Fruit fly (Drosophila melanogaster): Measurements from ENCODE around the gene CG1116.

CG1116 gene

DNA sequence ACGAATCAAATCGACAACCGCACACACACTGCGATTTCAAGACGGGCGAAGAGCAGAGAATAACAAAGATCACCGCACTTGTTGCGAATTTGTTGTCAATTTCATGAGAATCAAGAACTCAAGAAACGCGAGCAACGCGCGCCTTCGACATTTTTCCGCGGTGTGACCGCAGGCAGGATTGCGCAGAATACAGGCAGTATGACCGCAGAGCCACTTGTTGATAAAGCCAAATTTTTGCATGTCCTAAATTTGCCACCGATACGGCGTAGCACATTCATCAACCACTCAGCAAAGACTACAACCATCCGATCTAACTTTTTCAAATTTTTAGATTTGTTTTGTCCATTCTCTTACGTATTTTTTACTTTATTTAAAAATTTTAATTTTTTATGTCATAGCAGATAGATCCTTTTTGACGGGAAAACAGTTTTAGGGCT, 2.2 kb upstream of the CG1116 start, which contains the start of gene cno (continued):
- TF ChIP-seq CG42726 (GFP tag; IDR thresholded peaks at IDR 0.05; ENCODE audit: partially characterized antibody) = peak; percentile 48; the same call in 1 of the 2 replicates
- no peak for TF ChIP-seq CG34224 (GFP tag; IDR thresholded peaks at IDR 0.05; ENCODE audit: partially characterized antibody)
- no peak for TF ChIP-seq pb (GFP tag; optimal IDR thresholded peaks at IDR 0.05)
- TF ChIP-seq fd96Cb (tag; optimal IDR thresholded peaks at IDR 0.05) = no peak
- TF ChIP-seq Ets65A (GFP tag) = peak; percentile 91
- no peak for TF ChIP-seq CG3281 (GFP tag; optimal IDR thresholded peaks at IDR 0.05)
- TF ChIP-seq CG30403 (GFP tag; optimal IDR thresholded peaks at IDR 0.05) = no peak
- TF ChIP-seq sima (GFP tag; optimal IDR thresholded peaks at IDR 0.05) = no peak
- peak; percentile 5 for TF ChIP-seq CG13424 (tag; optimal IDR thresholded peaks at IDR 0.05)
- peak; percentile 39 for TF ChIP-seq salm (tag; optimal IDR thresholded peaks at IDR 0.05)
- TF ChIP-seq CG6683 (GFP tag; optimal IDR thresholded peaks at IDR 0.05) = no peak
- TF ChIP-seq Trl (optimal IDR thresholded peaks at IDR 0.05) = no peak
- TF ChIP-seq Trl (GFP tag; optimal IDR thresholded peaks at IDR 0.05) = no peak
- TF ChIP-seq corto (GFP tag; optimal IDR thresholded peaks at IDR 0.05) = no peak
- TF ChIP-seq HmgZ (tag; optimal IDR thresholded peaks at IDR 0.05) = peak; percentile 56
- no peak for TF ChIP-seq tio (GFP tag; optimal IDR thresholded peaks at IDR 0.05)
- peak; percentile 10 for TF ChIP-seq sug (tag; optimal IDR thresholded peaks at IDR 0.05)
- no peak for TF ChIP-seq CG11723 (GFP tag; optimal IDR thresholded peaks at IDR 0.05)
- TF ChIP-seq CG5953 (GFP tag; IDR thresholded peaks at IDR 0.05) = no peak
- TF ChIP-seq row (GFP tag; IDR thresholded peaks at IDR 0.05) = no peak; the same call in 2 of the 3 replicates
- no peak for TF ChIP-seq bigmax (GFP tag; optimal IDR thresholded peaks at IDR 0.05)
- TF ChIP-seq Neu2 (GFP tag; optimal IDR thresholded peaks at IDR 0.05; ENCODE audit: borderline replicate concordance) = no peak
- peak; percentile 59 for TF ChIP-seq BEAF-32 (GFP tag; optimal IDR thresholded peaks at IDR 0.05)
- TF ChIP-seq Hand (GFP tag; optimal IDR thresholded peaks at IDR 0.05) = no peak
- TF ChIP-seq cg (GFP tag; optimal IDR thresholded peaks at IDR 0.05) = no peak
- no peak for TF ChIP-seq crol (GFP tag; IDR thresholded peaks at IDR 0.05)
- TF ChIP-seq phol (tag; optimal IDR thresholded peaks at IDR 0.05) = peak; percentile 67
- TF ChIP-seq Camta (GFP tag; optimal IDR thresholded peaks at IDR 0.05) = no peak
- TF ChIP-seq nerfin-1 (tag; optimal IDR thresholded peaks at IDR 0.05) = peak; percentile 19
- no peak for TF ChIP-seq br (optimal IDR thresholded peaks at IDR 0.05)
- peak; percentile 47 for TF ChIP-seq CG2116 (GFP tag; optimal IDR thresholded peaks at IDR 0.05)
- no peak for TF ChIP-seq jumu (GFP tag; optimal IDR thresholded peaks at IDR 0.05)
- 0 out of 2 replicates have a peak, but pooled peaks have one; percentile 29 for TF ChIP-seq CG32532 (GFP tag; IDR thresholded peaks at IDR 0.05)
- TF ChIP-seq CG6791 (GFP tag; IDR thresholded peaks at IDR 0.05; ENCODE audit: partially characterized antibody) = 0 out of 3 replicates have a peak, but pooled peaks have one; percentile 39
- no peak for TF ChIP-seq ase (GFP tag; IDR thresholded peaks at IDR 0.05)
- TF ChIP-seq CG1529 (GFP tag; optimal IDR thresholded peaks at IDR 0.05) = no peak
- no peak for TF ChIP-seq CG7745 (tag; optimal IDR thresholded peaks at IDR 0.05)
- peak; percentile 6 for TF ChIP-seq zen (tag; optimal IDR thresholded peaks at IDR 0.05)
- TF ChIP-seq fu2 (GFP tag; optimal IDR thresholded peaks at IDR 0.05) = no peak
- no peak for TF ChIP-seq Spps (tag; optimal IDR thresholded peaks at IDR 0.05)
- TF ChIP-seq Awh (GFP tag; IDR thresholded peaks at IDR 0.05) = no peak
- TF ChIP-seq CG2199 (GFP tag; IDR thresholded peaks at IDR 0.05) = no peak
- TF ChIP-seq Dip2 (GFP tag; IDR thresholded peaks at IDR 0.05) = no peak
- TF ChIP-seq CG6654 (GFP tag; optimal IDR thresholded peaks at IDR 0.05) = no peak
- 0 out of 3 replicates have a peak, but pooled peaks have one; percentile 34 for TF ChIP-seq vnd (GFP tag; IDR thresholded peaks at IDR 0.05; ENCODE audit: partially characterized antibody)
- TF ChIP-seq CG7987 (GFP tag; optimal IDR thresholded peaks at IDR 0.05) = no peak
- no peak for TF ChIP-seq p53 (GFP tag; optimal IDR thresholded peaks at IDR 0.05)
- no peak for TF ChIP-seq CG4820 (GFP tag; optimal IDR thresholded peaks at IDR 0.05)
- peak; percentile 48; the same call in 1 of the 2 replicates for TF ChIP-seq CG4360 (GFP tag; IDR thresholded peaks at IDR 0.05)
- TF ChIP-seq kay (GFP tag; optimal IDR thresholded peaks at IDR 0.05) = no peak
- TF ChIP-seq Ravus (GFP tag; IDR thresholded peaks at IDR 0.05) = no peak
- TF ChIP-seq CG7372 (GFP tag; IDR thresholded peaks at IDR 0.05) = no peak
